Worm (Caenorhabditis elegans): ENCODE results near the gene srsx-16.

DNA sequence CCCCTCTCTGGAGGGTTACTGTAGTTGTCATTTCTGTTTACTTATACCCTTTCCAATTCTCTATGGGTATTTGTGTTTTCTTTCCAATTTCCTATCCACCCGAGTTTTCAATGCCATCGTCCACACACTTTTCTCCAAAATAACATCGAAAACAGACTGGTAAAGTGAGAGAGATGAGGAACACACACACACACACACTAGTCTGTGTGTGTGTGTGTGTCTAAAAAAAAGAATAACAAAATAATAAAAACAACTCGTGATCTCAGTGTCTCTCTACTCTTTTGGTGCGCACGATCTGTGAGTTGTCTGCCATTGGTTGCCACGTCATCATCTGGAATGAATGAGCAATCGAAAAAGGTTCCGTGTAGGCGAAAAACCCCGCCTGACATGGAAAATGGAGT is 33.2 kb downstream of the srsx-16 start:
- TF ChIP-seq scrt-1 (GFP tag; IDR thresholded peaks at IDR 0.05) (no peak), tra-4 (tag; optimal IDR thresholded peaks at IDR 0.05) (no peak), ama-1 (optimal IDR thresholded peaks at IDR 0.05) (no peak), hnd-1 (tag; optimal IDR thresholded peaks at IDR 0.05) (no peak), B0310.2 (tag; optimal IDR thresholded peaks at IDR 0.05) (no peak), ets-7 (tag; optimal IDR thresholded peaks at IDR 0.05) (no peak), flt-1 (GFP tag; IDR thresholded peaks at IDR 0.05) (no peak), aly-1 (tag; optimal IDR thresholded peaks at IDR 0.05) (no peak), tbx-37 (GFP tag; conservative IDR thresholded peaks at IDR 0.05) (no peak)
